Fruit fly (Drosophila melanogaster) whole organism, embryonic: ENCODE measurements around the gene Cyp1.
A peak's percentile ranks its signal among the peaks of the same experiment; 100 is the strongest.

ENCODE experiments used
- CG11398 ChIP-seq: fragments of 200-800 bp; sonication (Bioruptor generic); optimal IDR thresholded peaks from 2 replicates; lab custom pipeline; 2016; ENCODE audit warnings: missing biosample characterization, missing genetic modification characterization
- CG12391 ChIP-seq: fragments of 200-800 bp; sonication (Bioruptor generic); optimal IDR thresholded peaks from 3 replicates; lab custom pipeline; 2018; ENCODE audit warnings: missing biosample characterization, mild to moderate bottlenecking, missing genetic modification characterization, moderate library complexity
- CG14441 ChIP-seq: fragments of 200-800 bp; sonication (Bioruptor generic); IDR thresholded peaks from 2 replicates; pipeline ENCODE4 v1.3.6; 2022; ENCODE audit warnings: missing biosample characterization, missing genetic modification characterization
- CG16815 ChIP-seq: fragments of 200-800 bp; sonication (Bioruptor generic); optimal IDR thresholded peaks from 3 replicates; lab custom pipeline; 2017; ENCODE audit warnings: missing biosample characterization, mild to moderate bottlenecking, missing genetic modification characterization
- CG1832 ChIP-seq: fragments of 200-800 bp; sonication (Bioruptor generic); optimal IDR thresholded peaks from 2 replicates; lab custom pipeline; 2017; ENCODE audit warnings: missing biosample characterization, mild to moderate bottlenecking, missing genetic modification characterization, inconsistent platforms
- CG2116 ChIP-seq: fragments of 200-800 bp; sonication (Bioruptor generic); optimal IDR thresholded peaks from 3 replicates; lab custom pipeline; 2018; ENCODE audit warnings: missing biosample characterization, mild to moderate bottlenecking, missing genetic modification characterization
- CG34224 ChIP-seq: fragments of 200-800 bp; sonication (Bioruptor generic); IDR thresholded peaks from 3 replicates; pipeline ENCODE4 v1.3.6; 2022; ENCODE audit warnings: missing biosample characterization, missing genetic modification characterization; ENCODE audit not compliant: partially characterized antibody
- CG3838 ChIP-seq: fragments of 200-800 bp; sonication (Bioruptor generic); optimal IDR thresholded peaks from 3 replicates; lab custom pipeline; 2016; ENCODE audit warnings: missing biosample characterization, missing genetic modification characterization
- CG43689 ChIP-seq: fragments of 200-800 bp; sonication (Bioruptor generic); IDR thresholded peaks from 2 replicates; pipeline ENCODE4 v1.3.6; 2022; ENCODE audit warnings: missing biosample characterization, missing genetic modification characterization
- CG4424 ChIP-seq: fragments of 200-800 bp; sonication (Bioruptor generic); optimal IDR thresholded peaks from 3 replicates; lab custom pipeline; 2016; ENCODE audit warnings: missing biosample characterization, missing genetic modification characterization
- CG4617 ChIP-seq: fragments of 200-800 bp; sonication (Bioruptor generic); optimal IDR thresholded peaks from 3 replicates; lab custom pipeline; 2016; ENCODE audit warnings: missing biosample characterization, missing genetic modification characterization, borderline replicate concordance
- CG4730 ChIP-seq: fragments of 200-800 bp; sonication (Bioruptor generic); IDR thresholded peaks from 2 replicates; pipeline ENCODE4 v1.3.6; 2022; ENCODE audit warnings: missing biosample characterization, missing genetic modification characterization
- CG4854 ChIP-seq: fragments of 200-800 bp; sonication (Bioruptor generic); optimal IDR thresholded peaks from 2 replicates; lab custom pipeline; 2016; ENCODE audit warnings: missing biosample characterization, missing genetic modification characterization, inconsistent platforms
- CG7839 ChIP-seq: fragments of 200-800 bp; sonication (Bioruptor generic); optimal IDR thresholded peaks from 3 replicates; lab custom pipeline; 2018; ENCODE audit warnings: missing biosample characterization, mild to moderate bottlenecking, missing genetic modification characterization, moderate library complexity
- CG8281 ChIP-seq: fragments of 200-800 bp; sonication (Bioruptor generic); optimal IDR thresholded peaks from 2 replicates; lab custom pipeline; 2018; ENCODE audit warnings: missing biosample characterization, mild to moderate bottlenecking, missing genetic modification characterization, moderate library complexity
- CG8944 ChIP-seq: fragments of 200-800 bp; sonication (Bioruptor generic); optimal IDR thresholded peaks from 3 replicates; lab custom pipeline; 2016; ENCODE audit warnings: missing biosample characterization, missing genetic modification characterization
- CG9437 ChIP-seq: fragments of 200-800 bp; sonication (Bioruptor generic); optimal IDR thresholded peaks from 2 replicates; lab custom pipeline; 2018; ENCODE audit warnings: missing biosample characterization, mild to moderate bottlenecking, missing genetic modification characterization
- CG9797 ChIP-seq: fragments of 200-800 bp; sonication (Bioruptor generic); optimal IDR thresholded peaks from 3 replicates; lab custom pipeline; 2018; ENCODE audit warnings: missing biosample characterization, mild to moderate bottlenecking, missing genetic modification characterization
- D19B ChIP-seq: fragments of 200-800 bp; sonication (Bioruptor generic); optimal IDR thresholded peaks from 2 replicates; lab custom pipeline; 2017; ENCODE audit warnings: missing biosample characterization, mild to moderate bottlenecking, missing genetic modification characterization
- Ets97D ChIP-seq: fragments of 200-800 bp; sonication (Bioruptor generic); optimal IDR thresholded peaks from 3 replicates; lab custom pipeline; 2016; ENCODE audit warnings: missing biosample characterization, missing genetic modification characterization
- Hand ChIP-seq: fragments of 200-800 bp; sonication (Bioruptor generic); optimal IDR thresholded peaks from 2 replicates; lab custom pipeline; 2017; ENCODE audit warnings: mild to moderate bottlenecking, missing biosample characterization, missing genetic modification reagents, missing genetic modification characterization
- Hr78 ChIP-seq, 2 experiments: fragments of 200-800 bp in 1 of 2; fragments of >200 bp in 1 of 2; sonication (Bioruptor generic) in 1 of 2; optimal IDR thresholded peaks; 2 replicates each; lab custom pipeline; 2017 to 2019; ENCODE audit warnings: missing biosample characterization in 2 of 2, missing genetic modification characterization in 2 of 2, mild to moderate bottlenecking in 1 of 2, moderate library complexity in 1 of 2
- NfI ChIP-seq: fragments of 200-800 bp; sonication (Bioruptor generic); optimal IDR thresholded peaks from 3 replicates; lab custom pipeline; 2018; ENCODE audit warnings: missing biosample characterization, mild to moderate bottlenecking, missing genetic modification characterization, moderate library complexity
- Scr ChIP-seq: fragments of 200-800 bp; sonication (Bioruptor generic); IDR thresholded peaks from 2 replicates; pipeline ENCODE4 v1.3.6; 2022; ENCODE audit warnings: missing biosample characterization, missing genetic modification characterization; ENCODE audit not compliant: partially characterized antibody
- Stat92E ChIP-seq, 3 experiments: fragments of >200 bp in 2 of 3; fragments of 200-800 bp in 1 of 3; sonication (Bioruptor generic) in 1 of 3; optimal IDR thresholded peaks; 2 replicates each; lab custom pipeline; 2017 to 2019; ENCODE audit warnings: missing biosample characterization in 3 of 3, missing genetic modification characterization in 3 of 3, mild to moderate bottlenecking in 1 of 3, moderate library complexity in 1 of 3
- Taf1 ChIP-seq: fragments of 200-800 bp; sonication (Bioruptor generic); IDR thresholded peaks from 2 replicates; pipeline ENCODE4 v1.3.6; 2022; ENCODE audit warnings: missing biosample characterization, missing genetic modification characterization
- amos ChIP-seq: fragments of 200-800 bp; sonication (Bioruptor generic); IDR thresholded peaks from 2 replicates; pipeline ENCODE4 v1.3.6; 2022; ENCODE audit warnings: missing biosample characterization, missing genetic modification characterization; ENCODE audit not compliant: partially characterized antibody
- ara ChIP-seq: fragments of 200-800 bp; sonication (Bioruptor generic); IDR thresholded peaks from 2 replicates; pipeline ENCODE4 v1.3.6; 2022; ENCODE audit warnings: missing biosample characterization, missing genetic modification characterization
- dm ChIP-seq: fragments of 200-800 bp; sonication (Bioruptor generic); optimal IDR thresholded peaks from 3 replicates; lab custom pipeline; 2016; ENCODE audit warnings: missing biosample characterization, missing genetic modification characterization
- ems ChIP-seq: fragments of 200-800 bp; sonication (Bioruptor generic); optimal IDR thresholded peaks from 3 replicates; lab custom pipeline; 2016; ENCODE audit warnings: missing biosample characterization, missing genetic modification characterization
- fd102C ChIP-seq: fragments of 200-800 bp; sonication (Bioruptor generic); optimal IDR thresholded peaks from 2 replicates; lab custom pipeline; 2018; ENCODE audit warnings: missing biosample characterization, mild to moderate bottlenecking, missing genetic modification characterization, moderate library complexity
- ftz-f1 ChIP-seq: fragments of 200-800 bp; sonication (Bioruptor generic); optimal IDR thresholded peaks from 2 replicates; lab custom pipeline; 2016; ENCODE audit warnings: missing biosample characterization, missing genetic modification characterization
- gcm2 ChIP-seq: fragments of 200-800 bp; sonication (Bioruptor generic); optimal IDR thresholded peaks from 2 replicates; lab custom pipeline; 2016; ENCODE audit warnings: missing biosample characterization, missing genetic modification characterization
- hbn ChIP-seq: fragments of 200-800 bp; sonication (Bioruptor generic); IDR thresholded peaks from 2 replicates; pipeline ENCODE4 v1.3.6; 2022; ENCODE audit warnings: missing biosample characterization, missing genetic modification characterization; ENCODE audit not compliant: partially characterized antibody
- klu ChIP-seq: fragments of 200-800 bp; sonication (Bioruptor generic); IDR thresholded peaks from 2 replicates; pipeline ENCODE4 v1.3.6; 2022; ENCODE audit warnings: missing biosample characterization, missing genetic modification characterization
- lab ChIP-seq: fragments of 200-800 bp; sonication (Bioruptor generic); optimal IDR thresholded peaks from 3 replicates; lab custom pipeline; 2017; ENCODE audit warnings: missing biosample characterization, missing genetic modification characterization, mild to moderate bottlenecking, moderate library complexity, missing genetic modification reagents
- lbe ChIP-seq: fragments of 200-800 bp; sonication (Bioruptor generic); optimal IDR thresholded peaks from 2 replicates; lab custom pipeline; 2016; ENCODE audit warnings: missing biosample characterization, mild to moderate bottlenecking, missing genetic modification characterization
- mld ChIP-seq: fragments of 200-800 bp; sonication (Bioruptor generic); IDR thresholded peaks from 3 replicates; pipeline ENCODE4 v1.3.6; 2022; ENCODE audit warnings: missing biosample characterization, missing genetic modification characterization; ENCODE audit not compliant: partially characterized antibody
- nerfin-1 ChIP-seq: fragments of 200-800 bp; sonication (Bioruptor generic); optimal IDR thresholded peaks from 3 replicates; lab custom pipeline; 2019; ENCODE audit warnings: missing biosample characterization, mild to moderate bottlenecking, missing genetic modification characterization, moderate library complexity
- nerfin-2 ChIP-seq: fragments of 200-800 bp; sonication (Bioruptor generic); IDR thresholded peaks from 2 replicates; pipeline ENCODE4 v1.3.6; 2022; ENCODE audit warnings: missing biosample characterization, missing genetic modification characterization; ENCODE audit not compliant: partially characterized antibody
- otp ChIP-seq: fragments of 200-800 bp; sonication (Bioruptor generic); IDR thresholded peaks from 3 replicates; pipeline ENCODE4, ENCODE4 v1.3.6; 2022; ENCODE audit warnings: missing biosample characterization, missing genetic modification characterization
- peb ChIP-seq: fragments of 200-800 bp; sonication (Bioruptor generic); IDR thresholded peaks from 2 replicates; pipeline ENCODE4 v1.3.6; 2022; ENCODE audit warnings: missing biosample characterization, missing genetic modification characterization
- pfk ChIP-seq: fragments of 200-800 bp; sonication (Bioruptor generic); optimal IDR thresholded peaks from 2 replicates; lab custom pipeline; 2018; ENCODE audit warnings: missing biosample characterization, mild to moderate bottlenecking, missing genetic modification characterization, moderate library complexity
- ranshi ChIP-seq: fragments of 200-800 bp; sonication (Bioruptor generic); IDR thresholded peaks from 2 replicates; pipeline ENCODE4 v1.3.6; 2022; ENCODE audit warnings: missing biosample characterization, missing genetic modification characterization
- schlank ChIP-seq: fragments of 200-800 bp; sonication (Bioruptor generic); optimal IDR thresholded peaks from 2 replicates; lab custom pipeline; 2018; ENCODE audit warnings: missing biosample characterization, mild to moderate bottlenecking, missing genetic modification characterization
- scrt ChIP-seq: fragments of 200-800 bp; sonication (Bioruptor generic); optimal IDR thresholded peaks from 2 replicates; lab custom pipeline; 2018; ENCODE audit warnings: missing biosample characterization, mild to moderate bottlenecking, missing genetic modification characterization, moderate library complexity
- sd ChIP-seq: fragments of 200-800 bp; sonication (Bioruptor generic); optimal IDR thresholded peaks from 3 replicates; lab custom pipeline; 2018; ENCODE audit warnings: missing biosample characterization, mild to moderate bottlenecking, missing genetic modification characterization, moderate library complexity
- sens ChIP-seq: fragments of 200-800 bp; sonication (Bioruptor generic); peaks from one replicate; lab custom pipeline; 2016; ENCODE audit warnings: missing biosample characterization, missing genetic modification characterization
- sens-2 ChIP-seq: fragments of 200-800 bp; sonication (Bioruptor generic); IDR thresholded peaks from 2 replicates; pipeline ENCODE4 v1.3.6; 2022; ENCODE audit warnings: missing biosample characterization, missing genetic modification characterization
- wdn ChIP-seq: fragments of 200-800 bp; sonication (Bioruptor generic); IDR thresholded peaks from 2 replicates; pipeline ENCODE4 v1.3.6; 2022; ENCODE audit warnings: missing biosample characterization, missing genetic modification characterization
- yki ChIP-seq: fragments of >200 bp; optimal IDR thresholded peaks from 3 replicates; lab custom pipeline; 2018

Gene Cyp1

DNA sequence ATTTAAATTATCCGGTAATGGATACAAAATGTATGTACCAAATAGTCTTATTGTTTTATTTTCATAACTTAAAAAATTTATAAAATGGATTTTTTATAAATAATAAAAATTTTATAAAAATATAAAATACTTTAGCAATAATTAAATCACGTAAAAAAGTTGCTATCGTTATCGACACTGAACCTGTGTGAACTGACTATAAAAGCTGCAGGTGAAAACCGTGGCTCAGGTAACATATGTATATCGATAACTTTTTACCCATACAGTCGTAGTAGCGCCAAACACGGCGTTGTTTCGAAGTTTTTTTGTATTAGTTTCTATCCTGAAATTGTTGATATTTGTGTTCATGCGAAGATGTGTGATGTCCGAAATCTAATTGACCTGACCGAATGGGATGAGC is 16.5 kb downstream of the Cyp1 start, which contains the start of gene CG3679 (continued):
- TF ChIP-seq pfk (GFP tag; lab: Kevin White, UChicago) (peak; percentile 21), nerfin-1 (no peak), CG8944 (GFP tag; lab: Kevin White, UChicago) (no peak), dm (no peak), CG14441 (GFP tag; lab: Robert Waterston, UW) (no peak), CG4617 (GFP tag; lab: Kevin White, UChicago) (no peak), lab (GFP tag; lab: Kevin White, UChicago) (no peak), ftz-f1 (GFP tag; lab: Kevin White, UChicago) (no peak), CG16815 (GFP tag; lab: Kevin White, UChicago) (no peak), CG34224 (GFP tag; lab: Robert Waterston, UW) (peak; percentile 66), CG4424 (GFP tag; lab: Kevin White, UChicago) (no peak), Hr78 (GFP tag; optimal IDR thresholded peaks at IDR 0.05; lab: Kevin White, UChicago) (no peak), CG9437 (GFP tag; lab: Kevin White, UChicago) (no peak), peb (GFP tag; lab: Robert Waterston, UW) (no peak), wdn (GFP tag; lab: Robert Waterston, UW) (no peak), Stat92E (GFP tag; optimal IDR thresholded peaks at IDR 0.05; lab: Kevin White, UChicago) (no peak), CG9797 (GFP tag; lab: Kevin White, UChicago) (no peak), mld (peak; percentile 65; the same call in 1 of the 3 replicates), CG11398 (GFP tag; lab: Kevin White, UChicago) (no peak), sens-2 (GFP tag; lab: Robert Waterston, UW) (no peak), CG12391 (tag; lab: Kevin White, UChicago) (no peak), Scr (GFP tag; lab: Robert Waterston, UW) (peak; percentile 66), fd102C (no peak), CG2116 (GFP tag; lab: Kevin White, UChicago) (peak; percentile 75), Ets97D (GFP tag; lab: Kevin White, UChicago) (no peak), CG7839 (no peak), CG4854 (GFP tag; lab: Kevin White, UChicago) (no peak), CG8281 (tag; lab: Kevin White, UChicago) (no peak), Hand (no peak), ara (GFP tag; lab: Robert Waterston, UW) (no peak), nerfin-2 (GFP tag; lab: Robert Waterston, UW) (peak; percentile 69), hbn (peak; percentile 58; the same call in 1 of the 2 replicates), ranshi (GFP tag; lab: Robert Waterston, UW) (no peak), sens (GFP tag; lab: Kevin White, UChicago) (no peak), Taf1 (GFP tag; lab: Robert Waterston, UW) (no peak), klu (GFP tag; lab: Robert Waterston, UW) (no peak), otp (no peak), CG3838 (GFP tag; lab: Kevin White, UChicago) (no peak), sd (no peak), ems (GFP tag; lab: Kevin White, UChicago) (no peak), scrt (no peak), CG43689 (GFP tag; lab: Robert Waterston, UW) (no peak), yki (lab: Kevin White, UChicago) (no peak), CG1832 (GFP tag; lab: Kevin White, UChicago) (no peak), lbe (GFP tag; lab: Kevin White, UChicago) (no peak), amos (GFP tag; lab: Robert Waterston, UW) (peak; percentile 73; the same call in 1 of the 2 replicates), CG4730 (GFP tag; lab: Robert Waterston, UW) (no peak), D19B (GFP tag; lab: Kevin White, UChicago) (no peak), schlank (no peak), NfI (GFP tag; lab: Kevin White, UChicago) (no peak), gcm2 (no peak)
